Fruit fly (Drosophila melanogaster): ENCODE results near the gene ppk5.

Gene ppk5

dm6 chr3L:21536857-21537256 is 2.4 kb downstream of the ppk5 start, which contains the start of gene Rpn10:
Gene Rpn10 (plus strand): TSS chr3L:21537000.
- TF ChIP-seq CG4617 (GFP tag; optimal IDR thresholded peaks at IDR 0.05; ENCODE audit: borderline replicate concordance) (peak; percentile 88), Gug (GFP tag; IDR thresholded peaks at IDR 0.05) (peak; percentile 10; the same call in 1 of the 4 replicates), Scr (GFP tag; IDR thresholded peaks at IDR 0.05; ENCODE audit: partially characterized antibody) (peak; percentile 97), Dip3 (GFP tag; optimal IDR thresholded peaks at IDR 0.05) (peak; percentile 21), CG8290 (GFP tag; optimal IDR thresholded peaks at IDR 0.05) (peak; percentile 50), CG8290 (tag; optimal IDR thresholded peaks at IDR 0.05) (peak in 1 of 2 experiments; percentile 66), Sry-δ (GFP tag; optimal IDR thresholded peaks at IDR 0.05) (peak; percentile 81), Med (GFP tag) (peak; percentile 85), Taf1 (GFP tag; IDR thresholded peaks at IDR 0.05) (no peak), CG10979 (tag; optimal IDR thresholded peaks at IDR 0.05) (peak; percentile 8), CG2129 (GFP tag; IDR thresholded peaks at IDR 0.05; ENCODE audit: partially characterized antibody) (peak; percentile 93), maf-S (GFP tag; optimal IDR thresholded peaks at IDR 0.05) (peak; percentile 17), Antp (GFP tag; optimal IDR thresholded peaks at IDR 0.05) (peak; percentile 29), chn (GFP tag; optimal IDR thresholded peaks at IDR 0.05) (peak; percentile 40), sug (tag; optimal IDR thresholded peaks at IDR 0.05) (peak; percentile 57), shn (GFP tag; optimal IDR thresholded peaks at IDR 0.05) (no peak), Hsf (GFP tag; optimal IDR thresholded peaks at IDR 0.05) (peak; percentile 48), CG33213 (GFP tag; optimal IDR thresholded peaks at IDR 0.05) (peak; percentile 73), BEAF-32 (GFP tag; optimal IDR thresholded peaks at IDR 0.05) (peak; percentile 99), row (GFP tag; IDR thresholded peaks at IDR 0.05) (peak; percentile 85), CG9437 (GFP tag; optimal IDR thresholded peaks at IDR 0.05) (peak; percentile 22), Lhr (GFP tag; optimal IDR thresholded peaks at IDR 0.05) (peak; percentile 73), NC2β (GFP tag; optimal IDR thresholded peaks at IDR 0.05) (peak; percentile 18), Side (GFP tag; optimal IDR thresholded peaks at IDR 0.05) (peak; percentile 20), CG4424 (GFP tag; optimal IDR thresholded peaks at IDR 0.05) (peak; percentile 1), CG7987 (GFP tag; optimal IDR thresholded peaks at IDR 0.05) (peak; percentile 2), CG18262 (tag; optimal IDR thresholded peaks at IDR 0.05) (peak; percentile 7), vvl (GFP tag; IDR thresholded peaks at IDR 0.05) (no peak; the same call in 1 of the 2 replicates), gcm2 (GFP tag; optimal IDR thresholded peaks at IDR 0.05) (no peak), H2.0 (GFP tag; IDR thresholded peaks at IDR 0.05) (no peak), unc-4 (GFP tag; IDR thresholded peaks at IDR 0.05; ENCODE audit: partially characterized antibody) (peak; percentile 97), CG7963 (GFP tag; IDR thresholded peaks at IDR 0.05; ENCODE audit: partially characterized antibody) (peak; percentile 93), HmgZ (tag; optimal IDR thresholded peaks at IDR 0.05) (peak; percentile 88), CG4707 (GFP tag; optimal IDR thresholded peaks at IDR 0.05) (no peak), Bteb2 (GFP tag; optimal IDR thresholded peaks at IDR 0.05) (no peak), CG42726 (GFP tag; IDR thresholded peaks at IDR 0.05; ENCODE audit: partially characterized antibody) (peak; percentile 98), Hr78 (GFP tag; optimal IDR thresholded peaks at IDR 0.05) (peak in 1 of 2 experiments; percentile 99), zen (tag; optimal IDR thresholded peaks at IDR 0.05) (peak; percentile 45), Xbp1 (GFP tag; optimal IDR thresholded peaks at IDR 0.05) (peak; percentile 58), CTCF (GFP tag; optimal IDR thresholded peaks at IDR 0.05) (peak; percentile 73), CG6272 (GFP tag; IDR thresholded peaks at IDR 0.05) (no peak), CG14014 (GFP tag; IDR thresholded peaks at IDR 0.05) (peak; percentile 49; the same call in 1 of the 2 replicates), Ssrp (tag; optimal IDR thresholded peaks at IDR 0.05) (no peak), YL-1 (GFP tag; optimal IDR thresholded peaks at IDR 0.05) (peak; percentile 71), stwl (tag; optimal IDR thresholded peaks at IDR 0.05) (peak; percentile 89), Ets65A (GFP tag) (peak; percentile 90), CG14710 (tag; optimal IDR thresholded peaks at IDR 0.05) (peak; percentile 69), exex (tag; optimal IDR thresholded peaks at IDR 0.05) (no peak), Doc3 (GFP tag; IDR thresholded peaks at IDR 0.05; ENCODE audit: partially characterized antibody) (peak; percentile 94), Mrtf (GFP tag; IDR thresholded peaks at IDR 0.05) (no peak), rib (GFP tag; IDR thresholded peaks at IDR 0.05) (no peak)

Measured in whole organism, embryonic.